Fruit fly (Drosophila melanogaster) Kc167 (cell line): ENCODE results near the gene Bicra.

ENCODE experiments used
- Myc ChIP-seq: fragments of >200 bp; optimal IDR thresholded peaks from 2 replicates; lab custom pipeline; 2017; ENCODE audit warnings: missing external identifiers
- Sin3A ChIP-seq: fragments of >200 bp; optimal IDR thresholded peaks from 2 replicates; lab custom pipeline; 2018; ENCODE audit warnings: missing external identifiers
- h ChIP-seq: fragments of >200 bp; optimal IDR thresholded peaks from 3 replicates; lab custom pipeline; 2018; ENCODE audit warnings: missing external identifiers
- insv ChIP-seq: fragments of >200 bp; optimal IDR thresholded peaks from 3 replicates; lab custom pipeline; 2018; ENCODE audit warnings: missing external identifiers
- psq ChIP-seq: fragments of >200 bp; optimal IDR thresholded peaks from 2 replicates; lab custom pipeline; 2017; ENCODE audit warnings: missing external identifiers
- ttk ChIP-seq: sonication (Bioruptor generic); optimal IDR thresholded peaks from 2 replicates; lab custom pipeline; 2017; ENCODE audit warnings: missing external identifiers

The Bicra gene

DNA sequence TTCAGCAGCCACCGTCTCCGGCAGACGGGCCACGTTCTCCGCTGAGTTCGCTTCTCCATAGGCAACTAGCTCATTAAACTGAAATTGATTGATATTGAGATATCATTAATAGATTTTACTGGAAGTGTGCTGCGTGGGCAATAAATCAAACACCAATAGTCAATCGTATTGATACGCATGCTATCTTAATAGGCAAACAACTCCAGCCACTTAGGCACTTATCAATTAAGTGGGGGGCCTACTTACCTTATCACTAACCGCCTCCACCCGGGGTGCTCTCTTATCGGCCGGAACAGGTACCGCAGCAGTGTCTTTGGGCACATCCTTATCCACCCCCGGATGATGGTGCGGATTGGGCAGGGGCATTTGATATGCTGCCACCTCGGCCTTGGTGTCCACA lies 49.0 kb downstream of the Bicra start:
- TF ChIP-seq Myc (lab: Kevin White, UChicago) (no peak), Sin3A (no peak), psq (lab: Kevin White, UChicago) (no peak), ttk (lab: Kevin White, UChicago) (no peak), insv (lab: Kevin White, UChicago) (no peak), h (lab: Kevin White, UChicago) (no peak)

- TF ChIP-seq psq (lab: Kevin White, UChicago), result no peak
- TF ChIP-seq h (lab: Kevin White, UChicago), result no peak
- no peak for TF ChIP-seq Sin3A
- no peak for TF ChIP-seq Myc (lab: Kevin White, UChicago)
- no peak for TF ChIP-seq ttk (lab: Kevin White, UChicago)
- TF ChIP-seq insv (lab: Kevin White, UChicago), result no peak
Observed at dm6 chr3R:29112398-29113150, 49.7 kb downstream of the Bicra start, which contains the start of the genes alpha-Man-Ib and Pdhb. Gene alpha-Man-Ib, minus strand, starts transcription at chr3R:29112822. Gene Pdhb, plus strand, starts transcription at chr3R:29113071.

dm6 chr3R:29113392-29113791 lies 50.6 kb downstream of the Bicra start:
- TF ChIP-seq h (lab: Kevin White, UChicago) (no peak), Myc (lab: Kevin White, UChicago) (no peak), psq (lab: Kevin White, UChicago) (no peak), Sin3A (no peak), insv (lab: Kevin White, UChicago) (no peak), ttk (lab: Kevin White, UChicago) (no peak)

DNA sequence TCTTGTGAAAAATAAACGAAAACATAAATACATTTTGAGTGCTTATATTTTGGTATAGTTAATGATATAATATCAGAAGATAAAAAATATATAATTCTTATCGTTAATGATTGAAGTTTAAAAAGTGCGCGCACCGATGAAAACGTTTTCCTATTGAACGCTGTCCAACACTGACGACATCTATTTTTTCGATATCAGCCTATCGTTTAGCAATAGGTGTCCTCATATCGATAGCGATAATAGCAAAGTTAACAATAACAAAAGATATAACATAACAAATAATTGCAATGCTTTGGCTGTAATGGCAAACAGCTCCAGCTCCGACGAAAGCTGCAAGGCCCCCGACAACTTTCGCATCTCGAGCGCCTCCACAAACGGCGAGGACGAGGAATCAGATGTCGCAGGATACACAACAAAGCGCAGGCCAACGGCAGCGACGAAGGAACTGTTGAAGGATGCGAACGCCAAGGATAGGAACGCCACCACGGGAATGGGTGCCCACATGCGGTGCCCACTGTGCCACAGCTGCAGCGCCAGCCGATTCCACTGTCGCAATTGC lies 53.4 kb downstream of the Bicra start, which contains the start of gene Atg14:
Gene Atg14, plus strand, starts transcription at position 225 of the 559 bp plus-strand sequence.
- TF ChIP-seq Sin3A (no peak), psq (lab: Kevin White, UChicago) (no peak), Myc (lab: Kevin White, UChicago) (no peak)

DNA sequence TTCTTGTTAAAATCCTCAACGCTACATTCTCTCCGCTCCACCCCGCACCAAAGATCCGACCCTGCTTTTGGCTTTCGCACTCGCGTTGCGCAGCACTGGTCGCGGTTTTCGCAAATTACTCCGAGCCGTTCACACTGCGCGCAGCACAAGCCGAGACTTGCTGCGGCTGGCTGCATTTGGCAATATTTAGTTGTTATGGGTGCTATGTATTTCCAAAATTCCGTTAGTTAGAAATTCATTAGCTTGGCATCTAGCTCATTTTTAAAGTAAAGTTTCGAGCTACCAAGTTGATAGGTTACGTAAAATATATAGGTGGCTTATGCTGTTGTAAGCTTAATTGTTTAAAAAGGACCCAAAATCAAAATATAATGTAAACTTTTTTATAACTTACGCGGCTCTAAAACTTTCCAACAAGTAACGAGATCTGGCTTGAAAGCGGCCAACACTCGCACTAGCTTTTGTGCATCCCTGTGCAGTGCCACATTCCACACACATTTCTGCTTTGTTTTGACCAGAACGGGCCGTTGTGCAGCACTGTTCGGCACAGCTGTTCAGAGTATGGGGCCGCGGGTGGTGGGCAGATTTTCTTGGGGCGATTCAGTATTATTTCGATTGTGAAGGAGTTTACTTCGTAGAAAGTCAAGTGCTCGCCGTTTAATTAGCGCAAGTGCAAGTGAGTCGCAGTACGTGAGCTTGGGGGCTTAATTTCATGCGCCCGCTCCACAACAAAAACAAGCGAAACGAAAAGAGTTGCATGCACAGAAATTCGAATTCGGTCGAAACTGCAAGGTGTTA lies 60.2 kb downstream of the Bicra start, which contains the start of the genes yem and Ctl2:
Gene yem, minus strand, starts transcription at position 63 of the 795 bp plus-strand sequence.
Gene Ctl2, plus strand, starts transcription at position 554 of the 795 bp plus-strand sequence.
- no peak for TF ChIP-seq Myc (lab: Kevin White, UChicago)
- no peak for TF ChIP-seq ttk (lab: Kevin White, UChicago)
- TF ChIP-seq h (lab: Kevin White, UChicago), result no peak
- TF ChIP-seq psq (lab: Kevin White, UChicago), result no peak
- TF ChIP-seq Sin3A, result peak; percentile 70
- TF ChIP-seq insv (lab: Kevin White, UChicago), result no peak

dm6 chr3R:29124128-29124527 lies 61.3 kb downstream of the Bicra start:
- TF ChIP-seq psq (lab: Kevin White, UChicago), result no peak
- TF ChIP-seq h (lab: Kevin White, UChicago), result no peak
- no peak for TF ChIP-seq Sin3A
- no peak for TF ChIP-seq insv (lab: Kevin White, UChicago)
- no peak for TF ChIP-seq Myc (lab: Kevin White, UChicago)
- TF ChIP-seq ttk (lab: Kevin White, UChicago), result no peak

- TF ChIP-seq h (lab: Kevin White, UChicago) (no peak), insv (lab: Kevin White, UChicago) (no peak), psq (lab: Kevin White, UChicago) (no peak), ttk (lab: Kevin White, UChicago) (no peak), Myc (lab: Kevin White, UChicago) (no peak), Sin3A (no peak)
Observed at dm6 chr3R:29130902-29131621, 68.2 kb downstream of the Bicra start, which contains the start of the genes dgt6 and Vha100-1. Gene dgt6, minus strand, starts transcription at chr3R:29130972. Gene Vha100-1, plus strand, starts transcription at chr3R:29131193.

dm6 chr3R:29138407-29138806 lies 75.6 kb downstream of the Bicra start, which contains the start of the genes Alg13 and superdeath:
Gene Alg13, minus strand, starts transcription at chr3R:29138573.
Gene superdeath, plus strand, starts transcription at chr3R:29138662.
- TF ChIP-seq psq (lab: Kevin White, UChicago) (no peak), Sin3A (no peak), insv (lab: Kevin White, UChicago) (no peak), ttk (lab: Kevin White, UChicago) (no peak), h (lab: Kevin White, UChicago) (no peak), Myc (lab: Kevin White, UChicago) (no peak)

- TF ChIP-seq psq (lab: Kevin White, UChicago) (no peak), ttk (lab: Kevin White, UChicago) (no peak), Sin3A (no peak), h (lab: Kevin White, UChicago) (no peak), Myc (lab: Kevin White, UChicago) (no peak), insv (lab: Kevin White, UChicago) (no peak)
Observed at dm6 chr3R:29138961-29139527, 76.2 kb downstream of the Bicra start.
